Worm (Caenorhabditis elegans): ENCODE measurements around the gene vps-2.

DNA sequence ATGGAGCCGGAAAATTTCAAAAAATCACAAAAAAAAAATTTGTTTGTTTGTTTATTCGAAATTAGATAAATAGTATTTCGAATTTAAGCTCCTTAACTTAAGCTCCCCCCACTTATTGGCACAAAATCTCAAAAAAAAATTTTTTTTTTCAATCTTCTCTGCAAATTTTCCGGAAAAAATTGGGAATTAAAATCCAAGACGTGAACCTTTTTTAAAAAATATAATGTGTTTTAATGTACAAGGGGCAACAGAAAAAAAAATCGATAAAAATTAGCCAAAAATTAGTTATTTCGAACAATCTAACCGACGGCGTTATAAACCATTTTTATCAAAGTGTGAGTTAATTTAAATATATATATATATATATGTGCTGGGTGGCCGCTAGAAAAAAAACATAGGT lies 6.4 kb upstream of the vps-2 start, which contains the start of gene Y46G5A.14:
- TF ChIP-seq dao-5 (tag; optimal IDR thresholded peaks at IDR 0.05): no peak
- no peak for TF ChIP-seq him-1 (tag; optimal IDR thresholded peaks at IDR 0.05)
- no peak for TF ChIP-seq W03F9.2 (tag; optimal IDR thresholded peaks at IDR 0.05)

All from whole organism, L4/young adult.